Fruit fly (Drosophila melanogaster) whole organism, pupa: ENCODE data around the gene CG5934.

Experiments used
- CG10348 ChIP-seq: fragments of 200-800 bp; sonication (Bioruptor generic); IDR thresholded peaks from 2 replicates; pipeline ENCODE4 v1.3.6; 2022; ENCODE audit warnings: missing biosample characterization, missing genetic modification characterization
- CG14655 ChIP-seq: fragments of 200-800 bp; sonication (Bioruptor generic); optimal IDR thresholded peaks from 3 replicates; lab custom pipeline; 2017; ENCODE audit warnings: mild to moderate bottlenecking, missing biosample characterization, missing genetic modification reagents, missing genetic modification characterization
- CG17806 ChIP-seq: fragments of 200-800 bp; sonication (Bioruptor generic); optimal IDR thresholded peaks from 2 replicates; lab custom pipeline; 2018; ENCODE audit warnings: missing biosample characterization, mild to moderate bottlenecking, missing genetic modification characterization, moderate library complexity
- Snoo ChIP-seq: fragments of 200-800 bp; sonication (Bioruptor generic); optimal IDR thresholded peaks from 3 replicates; lab custom pipeline; 2017; ENCODE audit warnings: missing biosample characterization, mild to moderate bottlenecking, missing genetic modification characterization, inconsistent platforms
- fd96Ca ChIP-seq: fragments of 200-800 bp; sonication (Bioruptor generic); IDR thresholded peaks from 3 replicates; pipeline ENCODE4 v1.3.6; 2022; ENCODE audit warnings: missing biosample characterization, missing genetic modification characterization

DNA sequence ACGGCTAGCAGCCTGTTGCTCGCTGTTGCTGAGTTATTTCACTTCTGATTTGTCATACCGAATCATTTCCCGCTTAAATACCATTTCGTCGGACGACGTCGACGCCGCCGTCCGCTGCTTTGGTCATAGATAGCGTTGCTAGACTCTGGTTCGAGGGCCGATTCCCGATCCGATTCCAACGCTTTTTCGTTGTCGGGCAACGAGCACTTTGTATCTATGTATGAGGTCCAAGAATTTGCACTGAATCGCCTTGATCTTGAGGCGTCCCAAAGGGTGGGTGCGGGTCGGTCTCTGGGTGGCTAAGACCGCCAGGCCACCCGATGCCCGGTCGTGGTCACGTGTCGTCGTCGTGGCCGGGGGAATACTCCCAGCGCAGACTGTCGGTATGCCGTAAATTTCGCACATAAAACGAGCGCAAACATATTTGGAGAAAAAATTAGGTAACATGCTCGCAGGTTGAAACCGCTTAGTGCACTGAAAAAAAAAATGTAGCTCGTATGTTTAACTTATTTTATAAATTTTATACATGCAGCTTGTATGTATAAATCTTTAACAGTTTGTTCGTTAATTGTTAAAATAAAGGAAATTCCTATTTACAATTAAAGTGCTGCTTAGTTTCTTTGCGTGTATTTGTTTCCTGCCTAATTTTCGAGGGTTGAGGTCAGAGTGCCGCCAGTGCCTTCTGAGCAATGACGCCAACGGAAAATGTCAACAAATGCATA, 18.8 kb downstream of the CG5934 start, which contains the start of gene CG3348:
- TF ChIP-seq Snoo (tag; lab: Kevin White, UChicago), result no peak
- TF ChIP-seq CG14655 (GFP tag; lab: Kevin White, UChicago), result no peak
- no peak for TF ChIP-seq CG17806 (tag; lab: Kevin White, UChicago)
- TF ChIP-seq fd96Ca (GFP tag; lab: Robert Waterston, UW), result no peak
- TF ChIP-seq CG10348 (GFP tag; lab: Robert Waterston, UW), result no peak
